Worm (Caenorhabditis elegans): ENCODE results near the gene R13H4.6.

DNA sequence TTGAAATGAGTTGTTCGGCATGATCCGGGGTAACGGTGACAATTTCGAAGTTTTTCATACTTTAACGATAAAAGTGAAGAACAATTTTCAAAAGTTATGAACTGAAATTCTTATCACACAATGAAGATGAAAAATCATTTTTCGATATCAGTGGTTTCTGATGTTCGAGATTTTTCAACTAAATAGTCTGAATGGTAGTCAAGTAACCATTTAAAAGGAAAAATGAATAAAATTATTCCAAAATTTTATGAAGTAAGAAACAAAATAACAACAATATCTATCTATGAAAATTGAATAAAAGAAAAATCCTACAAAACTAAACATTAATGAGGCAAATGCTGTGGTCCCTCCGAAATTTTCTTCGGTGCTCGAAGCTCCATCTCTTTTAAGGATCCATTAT is 37.3 kb upstream of the R13H4.6 start, which contains the start of gene D2023.4:
- TF ChIP-seq pax-1 (tag; optimal IDR thresholded peaks at IDR 0.05) (no peak), pag-3 (tag; optimal IDR thresholded peaks at IDR 0.05; ENCODE audit: borderline replicate concordance) (no peak), gmeb-2 (tag; optimal IDR thresholded peaks at IDR 0.05) (no peak), dve-1 (tag; optimal IDR thresholded peaks at IDR 0.05) (no peak), hlh-13 (GFP tag; optimal IDR thresholded peaks at IDR 0.05) (no peak), ceh-24 (tag; optimal IDR thresholded peaks at IDR 0.05) (no peak), unc-42 (tag; optimal IDR thresholded peaks at IDR 0.05) (no peak), fkh-10 (GFP tag; optimal IDR thresholded peaks at IDR 0.05) (no peak), K02D7.2 (tag; optimal IDR thresholded peaks at IDR 0.05) (no peak), nfya-1 (tag; optimal IDR thresholded peaks at IDR 0.05) (no peak), rnt-1 (tag; optimal IDR thresholded peaks at IDR 0.05) (no peak), F13H6.1 (tag; optimal IDR thresholded peaks at IDR 0.05) (no peak), ceh-9 (tag; optimal IDR thresholded peaks at IDR 0.05) (no peak), unc-86 (tag; optimal IDR thresholded peaks at IDR 0.05) (no peak)

All from whole organism, late embryonic.